Fruit fly (Drosophila melanogaster): ENCODE results near the gene Ent1.

The Ent1 gene

DNA sequence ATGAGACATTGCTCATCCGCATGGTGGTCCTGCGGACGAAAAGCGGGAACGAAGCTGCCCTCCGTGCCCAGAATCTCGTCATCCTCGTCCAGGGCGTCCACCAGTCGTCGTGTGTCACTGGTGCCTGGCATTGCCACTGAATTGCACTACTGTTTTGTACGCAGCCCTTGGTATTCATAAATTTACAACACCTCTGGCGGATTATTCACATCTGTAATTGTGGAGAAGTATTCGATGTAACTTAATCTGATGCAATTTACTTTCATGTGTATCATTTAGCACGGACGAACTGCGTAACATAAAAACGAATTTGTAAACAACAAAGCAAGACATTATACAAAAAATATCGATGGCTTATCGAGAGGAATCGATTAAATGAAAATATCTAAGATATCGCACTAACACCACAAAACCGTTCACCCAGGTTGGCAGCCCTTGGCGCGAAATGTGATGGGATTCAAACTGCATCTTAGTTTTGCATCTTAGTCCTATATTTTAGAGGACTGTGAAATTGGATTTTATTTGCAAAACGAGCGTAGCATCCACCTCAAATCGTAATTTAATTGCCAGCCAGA lies at the start of gene Ent1:
Gene Ent1 (minus strand): TSS at position 319 of the 575 bp plus-strand sequence.
- TF ChIP-seq fd96Ca (GFP tag; IDR thresholded peaks at IDR 0.05) (no peak), D1 (tag; optimal IDR thresholded peaks at IDR 0.05) (no peak), CG10348 (GFP tag; IDR thresholded peaks at IDR 0.05) (no peak), CG12605 (GFP tag; IDR thresholded peaks at IDR 0.05) (no peak), CG32121 (GFP tag; IDR thresholded peaks at IDR 0.05) (no peak), CG34367 (tag; optimal IDR thresholded peaks at IDR 0.05) (no peak), CG17806 (tag; optimal IDR thresholded peaks at IDR 0.05) (no peak), gl (tag; optimal IDR thresholded peaks at IDR 0.05) (no peak), CG4496 (GFP tag; IDR thresholded peaks at IDR 0.05) (no peak), Snoo (tag; optimal IDR thresholded peaks at IDR 0.05) (no peak), rn (GFP tag; IDR thresholded peaks at IDR 0.05) (no peak), Ets98B (GFP tag; IDR thresholded peaks at IDR 0.05) (no peak), CG15710 (tag; optimal IDR thresholded peaks at IDR 0.05) (no peak)

DNA sequence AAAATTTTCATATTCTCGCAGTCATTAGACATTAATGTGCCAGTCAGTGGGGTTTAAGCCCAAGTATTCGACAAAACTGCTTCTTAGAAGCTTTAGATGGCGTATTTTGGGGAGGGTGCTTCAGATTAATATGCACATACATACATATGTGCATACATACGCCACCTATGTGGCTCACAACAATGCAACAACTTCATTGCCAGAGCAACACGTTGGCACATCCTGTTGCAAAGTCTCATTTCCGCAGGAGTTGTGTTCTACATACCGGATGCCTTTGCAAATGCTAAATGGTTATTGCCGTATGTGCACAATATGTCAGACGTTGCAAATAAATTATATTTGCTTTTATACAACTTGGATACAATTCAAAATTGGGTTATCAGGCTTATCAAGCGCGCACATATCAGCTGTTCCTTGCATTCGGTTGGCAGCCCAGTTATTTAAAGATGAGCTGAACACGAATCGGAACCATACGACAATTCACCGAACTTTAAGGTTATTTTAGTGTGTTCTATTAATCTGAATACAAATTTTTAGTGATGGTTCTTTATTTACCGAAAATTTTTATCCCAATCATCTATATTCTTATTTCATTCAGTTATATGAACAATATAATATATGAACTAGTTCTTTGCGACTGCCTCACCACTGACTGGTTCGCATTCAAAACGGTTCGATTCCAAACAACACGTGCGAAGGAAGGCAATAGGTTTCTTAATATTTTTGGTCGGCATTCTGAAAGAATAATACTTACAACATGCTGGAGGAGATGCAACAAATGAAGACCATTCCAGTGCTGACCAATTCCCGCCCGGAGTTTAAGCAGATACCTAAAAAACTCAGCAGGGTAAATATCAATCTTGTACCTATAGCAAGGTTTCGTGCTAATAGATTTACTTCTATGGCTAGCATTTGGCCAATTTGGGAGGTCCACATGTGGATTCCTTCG lies 46.2 kb upstream of the Ent1 start, which contains the start of gene Polr1B:
Gene Polr1B (plus strand): TSS at position 659 of the 949 bp plus-strand sequence.
- TF ChIP-seq CG8301 (tag; optimal IDR thresholded peaks at IDR 0.05) (no peak), Ets98B (GFP tag; IDR thresholded peaks at IDR 0.05) (no peak), CG34367 (tag; optimal IDR thresholded peaks at IDR 0.05) (no peak), CG17806 (tag; optimal IDR thresholded peaks at IDR 0.05) (no peak), CG8159 (tag; optimal IDR thresholded peaks at IDR 0.05) (no peak), CG10348 (GFP tag; IDR thresholded peaks at IDR 0.05) (no peak), EcR (GFP tag; optimal IDR thresholded peaks at IDR 0.05) (no peak), gl (tag; optimal IDR thresholded peaks at IDR 0.05) (no peak), CG32121 (GFP tag; IDR thresholded peaks at IDR 0.05) (no peak), CG9948 (tag; optimal IDR thresholded peaks at IDR 0.05) (no peak), CG14655 (GFP tag; optimal IDR thresholded peaks at IDR 0.05) (no peak), CG12605 (GFP tag; IDR thresholded peaks at IDR 0.05) (no peak), D1 (tag; optimal IDR thresholded peaks at IDR 0.05) (no peak), rn (GFP tag; IDR thresholded peaks at IDR 0.05) (no peak), Pif1B (GFP tag; optimal IDR thresholded peaks at IDR 0.05) (no peak), CG15710 (tag; optimal IDR thresholded peaks at IDR 0.05) (no peak), fd96Ca (GFP tag; IDR thresholded peaks at IDR 0.05) (no peak)

DNA sequence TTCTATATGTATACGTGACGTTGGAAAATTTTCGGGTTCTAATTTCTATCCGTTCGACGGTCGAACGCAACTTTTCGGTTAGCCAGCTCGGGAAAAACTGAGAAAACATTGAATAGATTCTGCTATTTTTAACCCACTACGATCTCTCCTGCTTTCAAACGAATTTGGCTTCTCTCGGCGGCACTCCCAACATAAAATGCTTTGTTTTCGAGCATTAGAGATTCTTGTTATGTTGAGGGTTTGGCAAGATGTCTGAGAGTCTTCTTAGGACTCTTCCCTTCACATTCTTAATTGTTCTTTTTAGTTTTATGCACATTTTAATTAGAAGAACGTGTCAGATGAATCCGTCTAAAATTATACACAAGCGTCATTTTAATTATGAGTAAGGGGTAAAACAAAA lies 44.4 kb upstream of the Ent1 start, which contains the start of gene CG4213:
Gene CG4213 (minus strand): TSS at position 101 of the 400 bp plus-strand sequence.
- TF ChIP-seq CG13204 (GFP tag; optimal IDR thresholded peaks at IDR 0.05) (no peak), CG4496 (GFP tag; IDR thresholded peaks at IDR 0.05) (no peak), fd96Ca (GFP tag; IDR thresholded peaks at IDR 0.05) (no peak), CG12605 (GFP tag; IDR thresholded peaks at IDR 0.05) (no peak), Ets98B (GFP tag; IDR thresholded peaks at IDR 0.05) (no peak), CG15710 (tag; optimal IDR thresholded peaks at IDR 0.05) (no peak), CG34367 (tag; optimal IDR thresholded peaks at IDR 0.05) (no peak), D1 (tag; optimal IDR thresholded peaks at IDR 0.05) (no peak), CG10348 (GFP tag; IDR thresholded peaks at IDR 0.05) (no peak), Pif1A (GFP tag; optimal IDR thresholded peaks at IDR 0.05) (no peak), gl (tag; optimal IDR thresholded peaks at IDR 0.05) (no peak), CG8301 (tag; optimal IDR thresholded peaks at IDR 0.05) (no peak), CG17806 (tag; optimal IDR thresholded peaks at IDR 0.05) (no peak), CG14655 (GFP tag; optimal IDR thresholded peaks at IDR 0.05) (no peak), Pif1B (GFP tag; optimal IDR thresholded peaks at IDR 0.05) (no peak), CG32121 (GFP tag; IDR thresholded peaks at IDR 0.05) (no peak)

DNA sequence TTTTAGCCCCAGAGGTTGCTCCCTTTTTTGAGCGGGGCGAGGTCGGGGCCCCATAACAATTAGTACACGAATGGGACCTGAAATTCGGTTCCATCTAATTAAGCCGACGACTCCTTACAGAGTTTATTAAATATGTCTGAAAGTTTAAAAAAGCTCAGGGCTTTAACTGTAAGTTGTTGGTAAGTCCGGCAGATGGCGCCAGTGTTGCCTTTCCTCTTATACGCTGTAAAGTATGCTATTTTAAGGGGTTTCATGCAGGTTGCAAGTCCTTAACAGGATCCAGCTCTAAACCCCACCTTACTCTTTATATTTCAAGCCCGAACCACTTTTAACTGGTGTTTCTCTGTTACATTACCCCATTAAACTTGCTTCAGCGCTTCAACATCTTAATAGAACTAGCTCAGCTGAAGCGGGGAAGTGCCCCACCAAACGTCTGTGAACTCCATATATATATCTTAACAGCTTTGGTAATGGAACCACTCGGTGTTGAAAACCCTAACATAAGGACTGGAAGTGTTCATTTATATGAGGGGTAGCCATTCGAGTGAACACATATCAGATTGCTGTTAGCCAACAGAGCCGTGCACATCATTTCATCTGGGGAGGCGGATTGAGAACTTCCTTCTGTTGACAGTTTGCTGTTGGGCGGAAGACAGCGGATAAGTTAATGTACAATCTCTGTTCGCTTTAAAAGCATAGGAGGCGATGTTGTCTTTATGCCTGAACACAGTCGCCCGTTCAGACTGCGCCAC lies 37.9 kb upstream of the Ent1 start:
- TF ChIP-seq CG17806 (tag; optimal IDR thresholded peaks at IDR 0.05) (no peak), fd96Ca (GFP tag; IDR thresholded peaks at IDR 0.05) (no peak), EcR (GFP tag; optimal IDR thresholded peaks at IDR 0.05) (no peak), rn (GFP tag; IDR thresholded peaks at IDR 0.05) (no peak), CG9948 (tag; optimal IDR thresholded peaks at IDR 0.05) (no peak), Pif1B (GFP tag; optimal IDR thresholded peaks at IDR 0.05) (no peak), CG14655 (GFP tag; optimal IDR thresholded peaks at IDR 0.05) (no peak)

DNA sequence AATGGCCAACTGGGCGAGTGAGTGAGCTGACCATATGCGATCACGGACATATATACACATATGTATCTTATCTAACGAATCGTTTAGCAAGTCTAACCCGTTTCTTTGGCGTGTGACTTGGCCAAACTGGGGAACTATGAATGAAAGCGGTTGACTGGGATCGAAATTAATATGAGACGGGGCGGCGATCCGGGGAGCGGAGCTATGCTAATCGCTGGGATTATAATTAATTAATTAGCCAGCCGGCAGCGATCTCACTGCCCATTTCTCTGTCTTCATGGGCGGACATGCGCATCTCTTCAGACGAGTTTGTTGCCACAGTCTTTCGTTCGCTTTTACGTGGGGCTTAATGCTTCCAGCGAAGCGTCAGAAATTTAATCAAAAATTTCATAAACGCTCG lies 34.9 kb upstream of the Ent1 start:
- no peak for TF ChIP-seq CG15710 (tag; optimal IDR thresholded peaks at IDR 0.05)
- TF ChIP-seq D1 (tag; optimal IDR thresholded peaks at IDR 0.05): no peak
- no peak for TF ChIP-seq CG9948 (tag; optimal IDR thresholded peaks at IDR 0.05)
- TF ChIP-seq EcR (GFP tag; optimal IDR thresholded peaks at IDR 0.05): no peak
- TF ChIP-seq Ets98B (GFP tag; IDR thresholded peaks at IDR 0.05): no peak
- no peak for TF ChIP-seq CG34367 (tag; optimal IDR thresholded peaks at IDR 0.05)
- TF ChIP-seq Snoo (tag; optimal IDR thresholded peaks at IDR 0.05): no peak
- TF ChIP-seq fd96Ca (GFP tag; IDR thresholded peaks at IDR 0.05): no peak
- TF ChIP-seq CG17806 (tag; optimal IDR thresholded peaks at IDR 0.05): no peak
- no peak for TF ChIP-seq CG8159 (tag; optimal IDR thresholded peaks at IDR 0.05)
- TF ChIP-seq CG4496 (GFP tag; IDR thresholded peaks at IDR 0.05): no peak
- TF ChIP-seq Pif1B (GFP tag; optimal IDR thresholded peaks at IDR 0.05): no peak
- TF ChIP-seq CG8301 (tag; optimal IDR thresholded peaks at IDR 0.05): no peak
- no peak for TF ChIP-seq rn (GFP tag; IDR thresholded peaks at IDR 0.05)
- no peak for TF ChIP-seq CG12605 (GFP tag; IDR thresholded peaks at IDR 0.05)
- no peak for TF ChIP-seq Pif1A (GFP tag; optimal IDR thresholded peaks at IDR 0.05)
- no peak for TF ChIP-seq CG10348 (GFP tag; IDR thresholded peaks at IDR 0.05)
- no peak for TF ChIP-seq CG32121 (GFP tag; IDR thresholded peaks at IDR 0.05)
- no peak for TF ChIP-seq CG14655 (GFP tag; optimal IDR thresholded peaks at IDR 0.05)

All from whole organism, pupa.